Fruit fly (Drosophila melanogaster) whole organism, prepupa: ENCODE measurements around the gene meng.

Experiments used
- CG32006 ChIP-seq: fragments of 200-800 bp; sonication (Bioruptor generic); optimal IDR thresholded peaks from 3 replicates; lab custom pipeline; 2017; ENCODE audit warnings: missing biosample characterization, mild to moderate bottlenecking, missing genetic modification characterization
- CG3919 ChIP-seq: fragments of 200-800 bp; sonication (Bioruptor generic); optimal IDR thresholded peaks from 3 replicates; lab custom pipeline; 2016; ENCODE audit warnings: missing biosample characterization, missing genetic modification characterization
- CG6163 ChIP-seq: fragments of 200-800 bp; sonication (Bioruptor generic); IDR thresholded peaks from 3 replicates; pipeline ENCODE4 v1.3.6; 2022; ENCODE audit warnings: missing biosample characterization, missing genetic modification characterization
- CG8632 ChIP-seq: fragments of 200-800 bp; sonication (Bioruptor generic); optimal IDR thresholded peaks from 3 replicates; lab custom pipeline; 2016; ENCODE audit warnings: missing biosample characterization, missing genetic modification characterization
- cyc ChIP-seq: fragments of 200-800 bp; sonication (Bioruptor generic); optimal IDR thresholded peaks from 3 replicates; lab custom pipeline; 2016; ENCODE audit warnings: missing biosample characterization, missing genetic modification characterization
- pdm3 ChIP-seq: fragments of 200-800 bp; sonication (Bioruptor generic); optimal IDR thresholded peaks from 3 replicates; lab custom pipeline; 2016; ENCODE audit warnings: missing biosample characterization, missing genetic modification characterization
- salr ChIP-seq, 2 experiments: fragments of 200-800 bp; sonication (Bioruptor generic); optimal IDR thresholded peaks; 3 replicates each; lab custom pipeline; 2016 to 2018; ENCODE audit warnings: missing biosample characterization in 2 of 2, missing genetic modification characterization in 2 of 2, mild to moderate bottlenecking in 1 of 2

- TF ChIP-seq salr (GFP tag; optimal IDR thresholded peaks at IDR 0.05; lab: Kevin White, UChicago) (no peak), CG32006 (GFP tag; lab: Kevin White, UChicago) (no peak), pdm3 (GFP tag; lab: Kevin White, UChicago) (no peak), CG6163 (no peak), cyc (GFP tag; lab: Kevin White, UChicago) (no peak), CG3919 (GFP tag; lab: Kevin White, UChicago) (no peak), CG8632 (GFP tag; lab: Kevin White, UChicago) (no peak)
These were observed 44.3 kb downstream of the meng start, which contains the start of gene nrv1 for dm6 chr2L:6786674-6787028.
